Fruit fly (Drosophila melanogaster) whole organism, adult: ENCODE results near the gene Srx.

Experiments
- CG11617 ChIP-seq: fragments of 200-800 bp; sonication (Bioruptor generic); optimal IDR thresholded peaks from 2 replicates; lab custom pipeline; 2017; ENCODE audit warnings: mild to moderate bottlenecking, missing biosample characterization, missing genetic modification reagents, missing genetic modification characterization
- CG12768 ChIP-seq: fragments of 200-800 bp; sonication (Bioruptor generic); optimal IDR thresholded peaks from 2 replicates; lab custom pipeline; 2017; ENCODE audit warnings: missing biosample characterization, missing genetic modification characterization, mild to moderate bottlenecking, moderate library complexity, missing genetic modification reagents
- CG1620 ChIP-seq: fragments of 200-800 bp; sonication (Bioruptor generic); optimal IDR thresholded peaks from 2 replicates; lab custom pipeline; 2016; ENCODE audit warnings: missing biosample characterization, missing genetic modification characterization
- CG33017 ChIP-seq: fragments of 200-800 bp; sonication (Bioruptor generic); optimal IDR thresholded peaks from 2 replicates; lab custom pipeline; 2018; ENCODE audit warnings: missing biosample characterization, mild to moderate bottlenecking, missing genetic modification characterization, moderate library complexity
- CG7101 ChIP-seq: fragments of 200-800 bp; sonication (Bioruptor generic); optimal IDR thresholded peaks from 2 replicates; lab custom pipeline; 2018; ENCODE audit warnings: missing biosample characterization, mild to moderate bottlenecking, missing genetic modification characterization, moderate library complexity
- Hr96 ChIP-seq: fragments of 200-800 bp; sonication (Bioruptor generic); optimal IDR thresholded peaks from 2 replicates; lab custom pipeline; 2016; ENCODE audit warnings: missing biosample characterization, missing genetic modification characterization
- Mnt ChIP-seq: fragments of 200-800 bp; sonication (Bioruptor generic); optimal IDR thresholded peaks from 2 replicates; lab custom pipeline; 2016; ENCODE audit warnings: missing biosample characterization, mild to moderate bottlenecking, missing genetic modification characterization
- bab1 ChIP-seq: fragments of 200-800 bp; sonication (Bioruptor generic); optimal IDR thresholded peaks from 3 replicates; lab custom pipeline; 2019; ENCODE audit warnings: missing biosample characterization, mild to moderate bottlenecking, missing genetic modification characterization, moderate library complexity
- kay ChIP-seq: fragments of 200-800 bp; sonication (Bioruptor generic); peaks from one replicate; lab custom pipeline; 2016; ENCODE audit warnings: missing biosample characterization, missing genetic modification characterization, borderline replicate concordance
- ovo ChIP-seq: fragments of 200-800 bp; sonication (Bioruptor generic); optimal IDR thresholded peaks from 2 replicates; lab custom pipeline; 2016; ENCODE audit warnings: missing biosample characterization, missing genetic modification characterization
- tj ChIP-seq: fragments of 200-800 bp; sonication (Bioruptor generic); optimal IDR thresholded peaks from 3 replicates; lab custom pipeline; 2017; ENCODE audit warnings: missing biosample characterization, mild to moderate bottlenecking, missing genetic modification characterization, moderate library complexity

dm6 chrX:17860711-17861110, 3.9 kb downstream of the Srx start, which contains the start of the genes Arp8 and CG6769:
- TF ChIP-seq kay (GFP tag; lab: Kevin White, UChicago): no peak
- no peak for TF ChIP-seq CG33017 (tag; lab: Kevin White, UChicago)
- no peak for TF ChIP-seq CG12768 (GFP tag; lab: Kevin White, UChicago)
- peak; percentile 89 for TF ChIP-seq Mnt (GFP tag; lab: Kevin White, UChicago)
- peak; percentile 54 for TF ChIP-seq CG11617 (GFP tag; lab: Kevin White, UChicago)
- peak; percentile 10 for TF ChIP-seq bab1
- peak; percentile 29 for TF ChIP-seq CG1620 (GFP tag; lab: Kevin White, UChicago)
- TF ChIP-seq tj (GFP tag; lab: Kevin White, UChicago): peak; percentile 6
- TF ChIP-seq ovo (GFP tag; lab: Kevin White, UChicago): no peak
- TF ChIP-seq CG7101: peak; percentile 48
- TF ChIP-seq Hr96 (GFP tag; lab: Kevin White, UChicago): no peak
